Worm (Caenorhabditis elegans) whole organism, late embryonic: ENCODE measurements around the gene col-168.

Experiments
- C08G9.2 ChIP-seq: sonication (generic microtip); optimal IDR thresholded peaks from 2 replicates; lab custom pipeline; 2016; ENCODE audit warnings: mild to moderate bottlenecking, missing genetic modification characterization, moderate library complexity, missing compliant biosample characterization
- C38D4.7 ChIP-seq: fragments of 200-800 bp; sonication (Bioruptor generic); optimal IDR thresholded peaks from 2 replicates; lab custom pipeline; 2018; ENCODE audit warnings: mild to moderate bottlenecking, missing genetic modification characterization, moderate library complexity, missing compliant biosample characterization
- F13H6.1 ChIP-seq: sonication (generic microtip); optimal IDR thresholded peaks from 2 replicates; lab custom pipeline; 2016; ENCODE audit warnings: missing genetic modification characterization, missing compliant biosample characterization
- K09A11.1 ChIP-seq: sonication (generic microtip); optimal IDR thresholded peaks from 2 replicates; lab custom pipeline; 2017; ENCODE audit warnings: antibody characterized with exemption, mild to moderate bottlenecking, missing genetic modification characterization, missing compliant biosample characterization; ENCODE audit not compliant: insufficient read depth
- T23F11.4 ChIP-seq: fragments of 200-800 bp; sonication (Bioruptor generic); optimal IDR thresholded peaks from 2 replicates; lab custom pipeline; 2018; ENCODE audit warnings: mild to moderate bottlenecking, missing genetic modification characterization, missing compliant biosample characterization
- ceh-14 ChIP-seq: sonication (generic microtip); optimal IDR thresholded peaks from 2 replicates; lab custom pipeline; 2016; ENCODE audit warnings: missing genotype, missing genetic modification characterization, missing compliant biosample characterization
- ceh-19 ChIP-seq: fragments of 200-800 bp; sonication (Bioruptor generic); optimal IDR thresholded peaks from 2 replicates; lab custom pipeline; 2018; ENCODE audit warnings: mild to moderate bottlenecking, missing genetic modification characterization, missing compliant biosample characterization
- ceh-2 ChIP-seq: sonication (generic microtip); optimal IDR thresholded peaks from 2 replicates; lab custom pipeline; 2016; ENCODE audit warnings: missing genotype, missing genetic modification characterization, missing compliant biosample characterization
- ceh-22 ChIP-seq: sonication (generic microtip); optimal IDR thresholded peaks from 2 replicates; lab custom pipeline; 2017; ENCODE audit warnings: missing biosample characterization, missing genetic modification characterization
- ceh-34 ChIP-seq: sonication (generic microtip); optimal IDR thresholded peaks from 2 replicates; lab custom pipeline; 2016; ENCODE audit warnings: mild to moderate bottlenecking, missing genetic modification characterization, missing compliant biosample characterization
- ceh-48 ChIP-seq: sonication (generic microtip); optimal IDR thresholded peaks from 2 replicates; lab custom pipeline; 2016; ENCODE audit warnings: missing genetic modification characterization, inconsistent platforms, missing compliant biosample characterization
- fax-1 ChIP-seq: sonication (generic microtip); optimal IDR thresholded peaks from 2 replicates; lab custom pipeline; 2016; ENCODE audit warnings: missing genotype, missing genetic modification characterization, missing compliant biosample characterization
- fkh-6 ChIP-seq: sonication (generic microtip); optimal IDR thresholded peaks from 2 replicates; lab custom pipeline; 2016; ENCODE audit warnings: missing genetic modification characterization, missing compliant biosample characterization
- hlh-8 ChIP-seq: sonication (generic microtip); optimal IDR thresholded peaks from 2 replicates; lab custom pipeline; 2016; ENCODE audit warnings: missing genotype, missing genetic modification characterization, missing compliant biosample characterization
- lin-11 ChIP-seq: fragments of 200-800 bp; sonication (Bioruptor generic); optimal IDR thresholded peaks from 2 replicates; lab custom pipeline; 2018; ENCODE audit warnings: mild to moderate bottlenecking, missing genetic modification characterization, missing compliant biosample characterization
- mec-3 ChIP-seq: sonication (generic microtip); optimal IDR thresholded peaks from 2 replicates; lab custom pipeline; 2016; ENCODE audit warnings: borderline replicate concordance, missing genetic modification characterization, missing compliant biosample characterization
- nhr-232 ChIP-seq: sonication (generic microtip); optimal IDR thresholded peaks from 2 replicates; lab custom pipeline; 2016; ENCODE audit warnings: missing genetic modification characterization, missing compliant biosample characterization
- odd-2 ChIP-seq: sonication (generic microtip); optimal IDR thresholded peaks from 2 replicates; lab custom pipeline; 2017; ENCODE audit warnings: antibody characterized with exemption, mild to moderate bottlenecking, missing genetic modification characterization, missing compliant biosample characterization
- pag-3 ChIP-seq: sonication (generic microtip); optimal IDR thresholded peaks from 2 replicates; lab custom pipeline; 2016; ENCODE audit warnings: missing compliant biosample characterization, missing genetic modification characterization, borderline replicate concordance
- pqm-1 ChIP-seq: sonication (generic microtip); optimal IDR thresholded peaks from 2 replicates; lab custom pipeline; 2016; ENCODE audit warnings: missing genetic modification characterization, missing compliant biosample characterization
- pros-1 ChIP-seq: fragments of 150-350 bp; optimal IDR thresholded peaks from 2 replicates; lab custom pipeline; 2014; ENCODE audit warnings: missing biosample characterization, missing genetic modification reagents, missing genetic modification characterization
- ref-2 ChIP-seq: sonication (generic microtip); optimal IDR thresholded peaks from 2 replicates; lab custom pipeline; 2016; ENCODE audit warnings: missing genetic modification characterization, missing compliant biosample characterization
- sdc-2 ChIP-seq: sonication (generic microtip); optimal IDR thresholded peaks from 2 replicates; lab custom pipeline; 2016; ENCODE audit warnings: missing genotype, missing genetic modification characterization, missing compliant biosample characterization
- sox-2 ChIP-seq: fragments of 200-800 bp; sonication (Bioruptor generic); IDR thresholded peaks from 2 replicates; pipeline ENCODE4 v1.3.6; 2022; ENCODE audit warnings: missing genetic modification reagents, missing genetic modification characterization, missing compliant biosample characterization
- sox-4 ChIP-seq: sonication (generic microtip); optimal IDR thresholded peaks from 2 replicates; lab custom pipeline; 2017; ENCODE audit warnings: mild to moderate bottlenecking, missing genetic modification characterization, inconsistent platforms, missing compliant biosample characterization
- tbx-7 ChIP-seq: sonication (generic microtip); optimal IDR thresholded peaks from 2 replicates; lab custom pipeline; 2016; ENCODE audit warnings: missing genotype, missing genetic modification characterization, missing compliant biosample characterization
- unc-42 ChIP-seq: sonication (generic microtip); optimal IDR thresholded peaks from 2 replicates; lab custom pipeline; 2016; ENCODE audit warnings: missing genotype, missing genetic modification characterization, missing compliant biosample characterization
- unc-86 ChIP-seq: sonication (generic microtip); optimal IDR thresholded peaks from 2 replicates; lab custom pipeline; 2016; ENCODE audit warnings: missing genetic modification characterization, missing compliant biosample characterization
- ztf-16 ChIP-seq: sonication (generic microtip); optimal IDR thresholded peaks from 2 replicates; lab custom pipeline; 2017; ENCODE audit warnings: missing genetic modification characterization, missing compliant biosample characterization

col-168 gene

DNA sequence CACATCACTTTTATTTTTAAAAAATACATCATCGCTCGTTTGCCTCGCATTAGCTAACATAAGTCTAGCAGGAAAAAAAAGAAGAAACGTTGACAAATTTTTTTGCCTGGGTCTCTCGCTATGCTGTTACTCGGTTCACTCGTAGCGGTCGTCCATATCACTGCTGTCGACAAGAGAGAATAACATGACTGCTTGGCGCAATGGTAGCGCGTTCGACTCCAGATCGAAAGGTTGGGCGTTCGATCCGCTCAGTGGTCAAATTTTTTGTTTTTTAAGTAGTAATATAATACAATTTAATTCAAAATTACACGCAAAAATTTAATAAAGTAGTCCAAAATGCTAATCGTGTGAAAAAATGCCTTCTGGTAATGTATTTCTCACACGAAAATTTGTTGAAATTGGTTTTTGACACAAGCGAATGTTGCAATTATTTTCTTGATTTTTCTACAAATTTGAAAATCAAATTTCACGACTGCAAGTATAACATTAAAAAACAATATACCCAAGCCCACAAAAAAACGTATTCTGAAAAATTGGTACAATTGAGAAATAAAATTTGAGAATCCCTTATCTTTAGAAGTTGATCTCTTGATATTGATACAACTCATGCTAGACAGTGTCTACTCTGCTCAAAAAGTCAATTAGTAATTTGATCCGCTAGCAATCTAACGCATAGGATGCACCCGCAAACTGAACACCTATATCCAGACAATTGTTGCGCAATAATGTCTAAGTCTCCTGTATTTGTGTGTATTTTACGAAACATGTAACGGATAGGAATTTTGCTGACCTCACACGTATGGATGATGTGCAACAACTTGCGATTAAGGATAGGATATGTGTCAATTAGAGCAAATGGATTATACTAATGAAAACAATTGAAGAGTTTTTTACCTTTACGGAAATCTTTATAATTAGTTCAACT, 45.3 kb downstream of the col-168 start (continued):
- TF ChIP-seq sox-4 (tag; lab: Kevin White, UChicago) (peak; percentile 77), pros-1 (tag; lab: Kevin White, UChicago) (no peak), sdc-2 (tag; lab: Kevin White, UChicago) (peak; percentile 70), fkh-6 (tag; lab: Kevin White, UChicago) (peak; percentile 6), sox-2 (peak; percentile 68), ceh-19 (GFP tag; lab: Kevin White, UChicago) (peak; percentile 72), lin-11 (tag; lab: Kevin White, UChicago) (peak; percentile 70), C38D4.7 (peak; percentile 65), pag-3 (tag; lab: Kevin White, UChicago) (no peak), tbx-7 (tag; lab: Kevin White, UChicago) (no peak), unc-42 (no peak), ref-2 (tag; lab: Kevin White, UChicago) (peak; percentile 48), ceh-22 (tag; lab: Kevin White, UChicago) (no peak), fax-1 (tag; lab: Kevin White, UChicago) (peak; percentile 61), C08G9.2 (tag; lab: Kevin White, UChicago) (peak; percentile 1), odd-2 (tag; lab: Kevin White, UChicago) (no peak), ceh-48 (tag; lab: Kevin White, UChicago) (peak; percentile 55), ceh-34 (no peak), nhr-232 (tag; lab: Kevin White, UChicago) (peak; percentile 45)

DNA sequence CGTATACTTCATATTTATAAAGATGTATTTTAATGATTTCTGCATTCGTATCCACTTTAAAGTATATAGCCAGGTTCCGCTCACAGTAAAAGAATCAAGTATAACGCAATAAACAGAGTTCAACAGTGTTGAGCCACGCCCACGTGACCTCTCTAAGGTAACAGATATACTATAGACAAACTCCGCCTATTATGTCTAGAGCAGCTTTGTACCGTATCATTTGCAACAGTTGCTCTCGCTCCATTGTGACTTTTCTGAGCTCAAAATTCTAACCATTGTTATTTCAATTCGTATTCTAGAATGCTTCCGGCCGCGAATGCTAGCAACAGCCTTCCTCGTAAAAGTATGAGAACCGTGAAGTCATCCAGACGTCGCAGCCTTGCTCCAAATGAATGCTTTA, 47.2 kb downstream of the col-168 start, which contains the start of gene C03B1.17:
Gene C03B1.17, plus strand, starts transcription at position 301 of the 400 bp plus-strand sequence.
- TF ChIP-seq sdc-2 (tag; lab: Kevin White, UChicago) (no peak), K09A11.1 (tag; lab: Kevin White, UChicago) (no peak), ztf-16 (no peak), T23F11.4 (GFP tag; lab: Kevin White, UChicago) (no peak), ceh-2 (tag; lab: Kevin White, UChicago) (no peak), F13H6.1 (tag; lab: Kevin White, UChicago) (no peak), hlh-8 (no peak), pqm-1 (tag; lab: Kevin White, UChicago) (no peak)

DNA sequence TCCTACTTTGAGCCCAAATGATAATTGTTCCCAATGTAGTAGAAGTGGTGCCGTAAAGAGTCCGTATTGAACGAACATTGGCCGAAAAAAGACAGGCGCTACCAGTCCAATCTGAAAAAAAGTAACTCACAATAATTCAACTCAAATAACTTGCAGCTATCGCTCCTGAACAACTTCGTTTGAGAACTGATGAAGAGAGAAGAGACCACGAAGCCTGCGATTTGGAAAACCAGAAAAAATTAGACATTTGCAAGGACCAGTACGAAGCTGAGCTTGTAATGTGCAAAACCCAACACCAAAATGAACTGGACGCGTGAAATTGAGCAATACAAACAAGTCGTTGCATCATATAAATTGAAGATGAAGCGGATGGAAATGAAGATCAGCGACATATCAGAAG, 48.3 kb downstream of the col-168 start, which contains the start of gene C03B1.1:
Gene C03B1.1, plus strand, starts transcription at position 301 of the 400 bp plus-strand sequence.
- TF ChIP-seq mec-3 (tag; lab: Kevin White, UChicago): no peak
- no peak for TF ChIP-seq sox-4 (tag; lab: Kevin White, UChicago)
- no peak for TF ChIP-seq odd-2 (tag; lab: Kevin White, UChicago)
- TF ChIP-seq lin-11 (tag; lab: Kevin White, UChicago): no peak
- TF ChIP-seq pag-3 (tag; lab: Kevin White, UChicago): no peak
- no peak for TF ChIP-seq ceh-14 (tag; lab: Kevin White, UChicago)
- TF ChIP-seq C08G9.2 (tag; lab: Kevin White, UChicago): no peak
- TF ChIP-seq unc-86: no peak
- TF ChIP-seq, all 69 proteins: peak for 0
